Worm (Caenorhabditis elegans): ENCODE measurements around the gene npr-4.

DNA sequence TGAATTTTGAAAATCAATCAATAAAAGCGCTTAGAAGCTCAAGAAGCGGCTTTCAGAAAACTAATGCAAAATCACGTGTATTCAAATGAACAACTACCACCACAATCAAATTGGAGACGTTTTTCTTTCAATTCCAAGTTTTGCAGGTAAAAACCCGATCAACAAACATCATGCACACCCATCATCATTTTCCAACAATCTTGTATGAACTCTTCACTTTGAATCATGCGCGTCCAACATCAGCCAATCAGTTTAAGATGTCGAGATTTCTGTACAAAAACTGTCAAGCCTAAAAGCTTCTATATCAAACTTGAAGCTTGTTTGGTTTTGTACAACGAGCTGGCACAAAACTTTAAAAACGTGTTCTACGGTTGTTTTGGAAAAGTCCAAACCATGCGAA, 12.7 kb downstream of the npr-4 start:
- TF ChIP-seq ceh-36 (tag; optimal IDR thresholded peaks at IDR 0.05) (no peak), aly-1 (tag; optimal IDR thresholded peaks at IDR 0.05) (no peak), ceh-13 (GFP tag; optimal IDR thresholded peaks at IDR 0.05) (no peak), tra-4 (tag; optimal IDR thresholded peaks at IDR 0.05) (no peak), F13C5.2 (tag; optimal IDR thresholded peaks at IDR 0.05) (no peak), ama-1 (optimal IDR thresholded peaks at IDR 0.05) (no peak), hmbx-1 (tag; optimal IDR thresholded peaks at IDR 0.05) (no peak), scrt-1 (GFP tag; IDR thresholded peaks at IDR 0.05) (no peak), hnd-1 (tag; optimal IDR thresholded peaks at IDR 0.05) (no peak), tbx-11 (GFP tag; IDR thresholded peaks at IDR 0.05) (no peak)
